Worm (Caenorhabditis elegans) whole organism, mixed stage, embryonic: ENCODE data around the gene C18A3.3.

Experiments
- M03D4.4 ChIP-seq: sonication (generic microtip); optimal IDR thresholded peaks from 2 replicates; lab custom pipeline; 2017; ENCODE audit warnings: mild to moderate bottlenecking, missing genetic modification characterization, missing compliant biosample characterization
- blmp-1 ChIP-seq: fragments of 150-350 bp; optimal IDR thresholded peaks from 2 replicates; lab custom pipeline; 2014; ENCODE audit warnings: missing biosample characterization, missing genetic modification characterization
- elt-1 ChIP-seq: sonication (generic microtip); optimal IDR thresholded peaks from 2 replicates; lab custom pipeline; 2017; ENCODE audit warnings: missing genetic modification characterization, mild to moderate bottlenecking, missing compliant biosample characterization, antibody characterized with exemption, moderate library complexity, borderline replicate concordance; ENCODE audit not compliant: insufficient read depth
- lin-13 ChIP-seq: fragments of 150-350 bp; optimal IDR thresholded peaks from 2 replicates; lab custom pipeline; 2014; ENCODE audit warnings: missing biosample characterization, missing genetic modification characterization
- mep-1 ChIP-seq: fragments of 150-350 bp; optimal IDR thresholded peaks from 2 replicates; lab custom pipeline; 2017; ENCODE audit warnings: missing biosample characterization, missing genetic modification reagents, missing genetic modification characterization, inconsistent platforms
- nhr-237 ChIP-seq: fragments of 150-350 bp; optimal IDR thresholded peaks from 2 replicates; lab custom pipeline; 2014; ENCODE audit warnings: missing biosample characterization, missing genetic modification characterization
- nhr-28 ChIP-seq: fragments of 150-350 bp; optimal IDR thresholded peaks from 2 replicates; lab custom pipeline; 2014; ENCODE audit warnings: missing biosample characterization, missing genetic modification characterization
- snpc-4 ChIP-seq: fragments of 150-350 bp; optimal IDR thresholded peaks from 2 replicates; lab custom pipeline; 2014; ENCODE audit warnings: missing biosample characterization, missing genetic modification characterization
- unc-39 ChIP-seq: fragments of 150-350 bp; optimal IDR thresholded peaks from 2 replicates; lab custom pipeline; 2014; ENCODE audit warnings: missing biosample characterization, missing genetic modification characterization
- unc-62 ChIP-seq: fragments of 150-350 bp; optimal IDR thresholded peaks from 2 replicates; lab custom pipeline; 2014; ENCODE audit warnings: missing biosample characterization, missing genetic modification reagents, missing genetic modification characterization
- ztf-11 ChIP-seq: fragments of 150-350 bp; optimal IDR thresholded peaks from 2 replicates; lab custom pipeline; 2014; ENCODE audit warnings: missing biosample characterization, missing genetic modification characterization

DNA sequence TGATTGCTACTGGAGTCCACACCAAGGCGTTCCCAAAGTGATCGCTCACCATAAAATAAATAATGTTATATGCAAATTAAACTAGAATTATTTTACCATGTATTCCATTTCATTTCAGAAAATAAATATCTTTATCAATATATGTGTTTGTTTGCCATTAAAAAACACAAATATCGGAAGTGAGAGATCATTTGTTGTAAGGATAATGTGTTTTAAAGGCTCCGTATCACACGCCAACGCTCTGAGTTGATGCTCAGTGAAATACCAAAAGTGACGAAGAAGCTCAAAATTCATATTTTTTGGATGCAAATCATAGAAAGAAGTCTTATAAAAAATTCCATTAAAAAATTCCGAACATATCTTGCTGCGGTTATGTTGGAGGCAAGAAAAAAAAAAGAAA is 19.9 kb upstream of the C18A3.3 start:
- no peak for TF ChIP-seq blmp-1 (tag; lab: Kevin White, UChicago)
- TF ChIP-seq mep-1 (tag; lab: Kevin White, UChicago): no peak
- no peak for TF ChIP-seq lin-13
- no peak for TF ChIP-seq nhr-237
- TF ChIP-seq unc-39 (tag; lab: Kevin White, UChicago): no peak
- no peak for TF ChIP-seq nhr-28 (tag; lab: Kevin White, UChicago)
- no peak for TF ChIP-seq ztf-11 (tag; lab: Kevin White, UChicago)
- TF ChIP-seq snpc-4 (tag; lab: Kevin White, UChicago): no peak
- TF ChIP-seq elt-1 (tag; lab: Kevin White, UChicago): no peak
- TF ChIP-seq unc-62: no peak
- TF ChIP-seq M03D4.4 (tag; lab: Kevin White, UChicago): no peak
